Fruit fly (Drosophila melanogaster): ENCODE measurements around the gene CG9316.
A peak's percentile ranks its signal among the peaks of the same experiment; 100 is the strongest.

DNA sequence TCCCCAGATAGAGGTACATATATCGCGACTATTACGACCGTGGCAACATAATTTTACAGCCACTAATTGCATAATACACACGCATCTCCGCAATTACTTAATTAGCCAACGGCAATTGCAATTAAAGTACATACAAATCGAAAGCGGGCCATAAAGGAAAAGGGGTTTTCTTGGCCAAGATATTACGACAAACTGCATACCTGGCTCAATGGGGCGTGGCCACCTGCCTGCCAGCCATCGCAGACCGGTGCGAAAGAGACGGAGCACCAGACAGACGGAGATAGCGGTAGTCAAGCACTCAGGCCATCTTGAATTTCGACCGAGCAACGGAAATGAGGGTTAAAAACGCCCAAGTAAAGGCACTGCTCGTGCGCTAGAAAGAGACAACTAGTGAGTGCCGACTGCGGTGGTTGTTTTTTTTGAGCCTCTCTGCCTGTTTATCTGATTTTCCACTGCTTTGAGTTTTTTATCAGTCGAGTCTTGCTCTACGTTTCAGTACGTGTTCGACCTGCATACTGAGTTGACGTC lies 44.0 kb upstream of the CG9316 start, which contains the start of gene cad:
- TF ChIP-seq usp (GFP tag; optimal IDR thresholded peaks at IDR 0.05) (no peak), CG8478 (optimal IDR thresholded peaks at IDR 0.05) (peak; percentile 97), EcR (GFP tag; optimal IDR thresholded peaks at IDR 0.05) (no peak), pan (optimal IDR thresholded peaks at IDR 0.05) (no peak), Dll (optimal IDR thresholded peaks at IDR 0.05) (peak; percentile 30)

All from whole organism.